Fruit fly (Drosophila melanogaster): ENCODE data around the gene Nopp140.

The Nopp140 gene

DNA sequence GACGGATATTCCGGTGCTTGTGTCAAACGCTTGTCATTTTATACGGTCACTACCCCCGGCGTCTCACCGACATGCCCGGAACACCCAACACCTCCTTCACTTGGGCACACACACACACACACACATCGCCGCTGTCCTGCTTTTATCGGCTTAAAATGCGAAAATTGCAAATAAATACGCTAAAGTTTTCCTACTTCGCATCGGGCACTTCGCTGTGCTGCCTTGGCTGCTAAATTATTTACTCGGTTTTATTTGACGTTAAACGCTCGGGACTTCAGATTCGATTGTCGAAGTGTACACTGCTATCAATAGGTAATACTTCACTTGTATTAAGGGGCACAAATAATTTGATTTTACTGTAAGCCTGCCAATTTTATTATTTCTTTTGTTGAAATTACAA lies 39.2 kb downstream of the Nopp140 start:
- TF ChIP-seq pan (optimal IDR thresholded peaks at IDR 0.05) (no peak), Dll (optimal IDR thresholded peaks at IDR 0.05) (no peak), usp (GFP tag; optimal IDR thresholded peaks at IDR 0.05) (no peak), EcR (GFP tag; optimal IDR thresholded peaks at IDR 0.05) (no peak), CG8478 (optimal IDR thresholded peaks at IDR 0.05) (no peak), psq (optimal IDR thresholded peaks at IDR 0.05) (no peak)

- TF ChIP-seq CG8478 (optimal IDR thresholded peaks at IDR 0.05) (no peak), EcR (GFP tag; optimal IDR thresholded peaks at IDR 0.05) (no peak), pan (optimal IDR thresholded peaks at IDR 0.05) (no peak), Dll (optimal IDR thresholded peaks at IDR 0.05) (no peak), usp (GFP tag; optimal IDR thresholded peaks at IDR 0.05) (no peak), psq (optimal IDR thresholded peaks at IDR 0.05) (no peak)
Measured at dm6 chr3L:21878285-21878684, 45.7 kb downstream of the Nopp140 start.

dm6 chr3L:21879344-21879743 lies 46.8 kb downstream of the Nopp140 start:
- TF ChIP-seq CG8478 (optimal IDR thresholded peaks at IDR 0.05), result peak; percentile 45
- TF ChIP-seq Dll (optimal IDR thresholded peaks at IDR 0.05), result peak; percentile 66
- TF ChIP-seq pan (optimal IDR thresholded peaks at IDR 0.05), result no peak

dm6 chr3L:21880398-21880810 lies 47.8 kb downstream of the Nopp140 start:
- TF ChIP-seq Dll (optimal IDR thresholded peaks at IDR 0.05), result peak; percentile 94
- TF ChIP-seq psq (optimal IDR thresholded peaks at IDR 0.05), result peak; percentile 4
- no peak for TF ChIP-seq usp (GFP tag; optimal IDR thresholded peaks at IDR 0.05)
- TF ChIP-seq CG8478 (optimal IDR thresholded peaks at IDR 0.05), result no peak
- TF ChIP-seq pan (optimal IDR thresholded peaks at IDR 0.05), result peak; percentile 97
- TF ChIP-seq EcR (GFP tag; optimal IDR thresholded peaks at IDR 0.05), result no peak

dm6 chr3L:21882075-21882474 lies 49.5 kb downstream of the Nopp140 start:
- TF ChIP-seq usp (GFP tag; optimal IDR thresholded peaks at IDR 0.05), result no peak
- TF ChIP-seq psq (optimal IDR thresholded peaks at IDR 0.05), result no peak
- TF ChIP-seq pan (optimal IDR thresholded peaks at IDR 0.05), result no peak
- TF ChIP-seq CG8478 (optimal IDR thresholded peaks at IDR 0.05), result no peak
- TF ChIP-seq EcR (GFP tag; optimal IDR thresholded peaks at IDR 0.05), result no peak

DNA sequence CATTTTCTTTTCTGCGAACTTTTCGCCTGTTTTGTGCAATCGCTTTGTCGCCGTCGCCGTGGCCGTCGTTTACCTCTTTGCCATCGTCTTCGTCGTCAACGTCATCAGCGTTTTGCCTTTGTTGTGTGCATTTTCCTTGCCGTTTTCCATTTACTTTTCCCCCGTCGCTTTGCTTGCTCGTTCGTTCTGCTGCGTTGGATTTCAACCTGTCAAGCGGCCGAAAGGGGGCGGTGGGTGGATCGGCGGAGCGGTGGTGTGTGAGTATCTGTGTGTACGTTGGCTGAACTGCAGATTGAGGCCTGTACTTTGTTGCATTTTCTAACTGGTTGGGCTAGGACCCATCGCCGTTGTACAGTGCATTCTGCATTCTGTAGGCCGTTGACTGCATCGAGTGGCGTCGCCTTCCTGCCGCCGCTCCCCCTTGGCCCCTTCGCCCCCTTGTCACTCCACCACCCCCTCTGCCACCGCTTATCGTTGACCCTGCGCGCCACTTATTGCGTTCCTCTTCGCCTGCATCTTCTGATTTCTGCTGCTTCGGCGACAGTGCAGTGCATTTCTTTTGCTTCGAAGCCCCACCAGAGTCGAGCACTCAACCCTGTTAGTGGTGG lies 50.5 kb downstream of the Nopp140 start:
- TF ChIP-seq Dll (optimal IDR thresholded peaks at IDR 0.05) (no peak), psq (optimal IDR thresholded peaks at IDR 0.05) (no peak), EcR (GFP tag; optimal IDR thresholded peaks at IDR 0.05) (peak in 1 of 2 experiments; percentile 99)

- TF ChIP-seq CG8478 (optimal IDR thresholded peaks at IDR 0.05), result no peak
- no peak for TF ChIP-seq pan (optimal IDR thresholded peaks at IDR 0.05)
- no peak for TF ChIP-seq usp (GFP tag; optimal IDR thresholded peaks at IDR 0.05)
- TF ChIP-seq EcR (GFP tag; optimal IDR thresholded peaks at IDR 0.05), result no peak
- no peak for TF ChIP-seq Dll (optimal IDR thresholded peaks at IDR 0.05)
- no peak for TF ChIP-seq psq (optimal IDR thresholded peaks at IDR 0.05)
Measured at dm6 chr3L:21883619-21884015, 51.0 kb downstream of the Nopp140 start.

DNA sequence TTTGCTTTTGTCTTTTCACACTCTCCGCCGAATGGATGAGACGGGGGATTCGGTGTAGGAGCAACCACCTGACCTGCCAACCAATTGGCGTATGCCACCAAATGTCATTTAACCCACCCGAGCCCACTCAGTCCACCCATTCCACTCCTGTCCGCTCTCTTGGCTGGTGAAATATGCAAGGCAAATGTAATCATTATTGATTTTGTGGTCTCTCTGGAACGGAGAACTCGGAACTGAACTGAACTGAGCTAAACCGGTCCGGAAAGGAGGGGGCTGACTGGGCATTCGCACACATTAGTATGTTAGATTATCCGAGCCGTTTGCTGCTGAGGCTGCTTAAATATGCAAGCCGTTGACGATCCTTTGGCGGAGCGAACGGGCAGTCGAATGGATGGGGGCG lies 51.5 kb downstream of the Nopp140 start:
- no peak for TF ChIP-seq CG8478 (optimal IDR thresholded peaks at IDR 0.05)
- TF ChIP-seq usp (GFP tag; optimal IDR thresholded peaks at IDR 0.05), result no peak
- TF ChIP-seq EcR (GFP tag; optimal IDR thresholded peaks at IDR 0.05), result peak in 1 of 2 experiments; percentile 66
- no peak for TF ChIP-seq psq (optimal IDR thresholded peaks at IDR 0.05)
- no peak for TF ChIP-seq pan (optimal IDR thresholded peaks at IDR 0.05)
- TF ChIP-seq Dll (optimal IDR thresholded peaks at IDR 0.05), result no peak

Data from whole organism.